Fruit fly (Drosophila melanogaster) whole organism, embryonic: ENCODE results near the gene Fer3.

Experiments used
- Adf1 ChIP-seq: fragments of 200-800 bp; sonication (Bioruptor generic); IDR thresholded peaks from 2 replicates; pipeline ENCODE4 v1.3.6; 2022; ENCODE audit warnings: missing biosample characterization, missing genetic modification characterization
- CG10209 ChIP-seq: fragments of 200-800 bp; sonication (Bioruptor generic); optimal IDR thresholded peaks from 3 replicates; lab custom pipeline; 2017; ENCODE audit warnings: missing biosample characterization, mild to moderate bottlenecking, missing genetic modification characterization, missing genetic modification reagents
- CG10267 ChIP-seq: fragments of 200-800 bp; sonication (Bioruptor generic); optimal IDR thresholded peaks from 2 replicates; lab custom pipeline; 2018; ENCODE audit warnings: missing biosample characterization, mild to moderate bottlenecking, missing genetic modification characterization, moderate library complexity
- CG12391 ChIP-seq: fragments of 200-800 bp; sonication (Bioruptor generic); optimal IDR thresholded peaks from 3 replicates; lab custom pipeline; 2018; ENCODE audit warnings: missing biosample characterization, mild to moderate bottlenecking, missing genetic modification characterization, moderate library complexity
- CG14050 ChIP-seq: fragments of 200-800 bp; sonication (Bioruptor generic); IDR thresholded peaks from 3 replicates; pipeline ENCODE4 v1.3.6; 2022; ENCODE audit warnings: missing biosample characterization, missing genetic modification characterization
- CG2116 ChIP-seq: fragments of 200-800 bp; sonication (Bioruptor generic); optimal IDR thresholded peaks from 3 replicates; lab custom pipeline; 2018; ENCODE audit warnings: missing biosample characterization, mild to moderate bottlenecking, missing genetic modification characterization
- CG2199 ChIP-seq: fragments of 200-800 bp; sonication (Bioruptor generic); IDR thresholded peaks from 3 replicates; pipeline ENCODE4 v1.3.6; 2022; ENCODE audit warnings: missing biosample characterization, missing genetic modification characterization
- CG2889 ChIP-seq: fragments of 200-800 bp; sonication (Bioruptor generic); IDR thresholded peaks from 3 replicates; pipeline ENCODE4 v1.3.6; 2022; ENCODE audit warnings: missing biosample characterization, missing genetic modification characterization
- CG30431 ChIP-seq: fragments of 200-800 bp; sonication (Bioruptor generic); optimal IDR thresholded peaks from 2 replicates; lab custom pipeline; 2017; ENCODE audit warnings: missing biosample characterization, missing genetic modification characterization
- CG33557 ChIP-seq: fragments of 200-800 bp; sonication (Bioruptor generic); optimal IDR thresholded peaks from 2 replicates; lab custom pipeline; 2019; ENCODE audit warnings: missing biosample characterization, mild to moderate bottlenecking, missing genetic modification characterization, moderate library complexity
- CG34422 ChIP-seq: fragments of 200-800 bp; sonication (Bioruptor generic); IDR thresholded peaks from 3 replicates; pipeline ENCODE4 v1.3.6; 2022; ENCODE audit warnings: missing biosample characterization, missing genetic modification characterization
- CG3995 ChIP-seq: fragments of 200-800 bp; sonication (Bioruptor generic); optimal IDR thresholded peaks from 3 replicates; lab custom pipeline; 2016; ENCODE audit warnings: missing biosample characterization, missing genetic modification characterization
- CG43689 ChIP-seq: fragments of 200-800 bp; sonication (Bioruptor generic); IDR thresholded peaks from 2 replicates; pipeline ENCODE4 v1.3.6; 2022; ENCODE audit warnings: missing biosample characterization, missing genetic modification characterization
- CG5245 ChIP-seq: fragments of 200-800 bp; sonication (Bioruptor generic); optimal IDR thresholded peaks from 3 replicates; lab custom pipeline; 2016; ENCODE audit warnings: missing biosample characterization, missing genetic modification characterization
- CG6683 ChIP-seq: fragments of 200-800 bp; sonication (Bioruptor generic); optimal IDR thresholded peaks from 2 replicates; lab custom pipeline; 2017; ENCODE audit warnings: missing biosample characterization, mild to moderate bottlenecking, missing genetic modification characterization, missing genetic modification reagents
- CG7372 ChIP-seq: fragments of 200-800 bp; sonication (Bioruptor generic); IDR thresholded peaks from 2 replicates; pipeline ENCODE4 v1.3.6; 2022; ENCODE audit warnings: missing biosample characterization, missing genetic modification characterization
- CG7839 ChIP-seq: fragments of 200-800 bp; sonication (Bioruptor generic); optimal IDR thresholded peaks from 3 replicates; lab custom pipeline; 2018; ENCODE audit warnings: missing biosample characterization, mild to moderate bottlenecking, missing genetic modification characterization, moderate library complexity
- CG8359 ChIP-seq: fragments of 200-800 bp; sonication (Bioruptor generic); optimal IDR thresholded peaks from 2 replicates; lab custom pipeline; 2017; ENCODE audit warnings: missing biosample characterization, mild to moderate bottlenecking, missing genetic modification characterization, borderline replicate concordance
- CG9797 ChIP-seq: fragments of 200-800 bp; sonication (Bioruptor generic); optimal IDR thresholded peaks from 3 replicates; lab custom pipeline; 2018; ENCODE audit warnings: missing biosample characterization, mild to moderate bottlenecking, missing genetic modification characterization
- D ChIP-seq, 2 experiments: fragments of 200-800 bp in 1 of 2; fragments of >200 bp in 1 of 2; sonication (Bioruptor generic) in 1 of 2; optimal IDR thresholded peaks; 2 replicates in 1 of 2; 3 replicates in 1 of 2; lab custom pipeline; 2017; ENCODE audit warnings: mild to moderate bottlenecking in 1 of 2, missing biosample characterization in 1 of 2, missing genetic modification characterization in 1 of 2, missing genetic modification reagents in 1 of 2
- D19A ChIP-seq: fragments of 200-800 bp; optimal IDR thresholded peaks from 3 replicates; lab custom pipeline; 2019; ENCODE audit warnings: missing biosample characterization, mild to moderate bottlenecking, missing genetic modification characterization, moderate library complexity
- Dbx ChIP-seq: fragments of 200-800 bp; sonication (Bioruptor generic); IDR thresholded peaks from 3 replicates; pipeline ENCODE4 v1.3.6; 2022; ENCODE audit warnings: missing biosample characterization, missing genetic modification characterization
- Dek ChIP-seq: fragments of 200-800 bp; sonication (Bioruptor generic); optimal IDR thresholded peaks from 3 replicates; lab custom pipeline; 2019; ENCODE audit warnings: missing biosample characterization, mild to moderate bottlenecking, missing genetic modification characterization, moderate library complexity
- E2f2 ChIP-seq: fragments of 200-800 bp; sonication (Bioruptor generic); IDR thresholded peaks from 2 replicates; pipeline ENCODE4 v1.3.6; 2022; ENCODE audit warnings: missing biosample characterization, missing genetic modification characterization
- H15 ChIP-seq: fragments of 200-800 bp; sonication (Bioruptor generic); IDR thresholded peaks from 3 replicates; pipeline ENCODE4 v1.3.6; 2022; ENCODE audit warnings: missing biosample characterization, missing genetic modification characterization
- Hmr ChIP-seq: fragments of 200-800 bp; sonication (Bioruptor generic); optimal IDR thresholded peaks from 3 replicates; lab custom pipeline; 2017; ENCODE audit warnings: mild to moderate bottlenecking, missing biosample characterization, missing genetic modification reagents, missing genetic modification characterization
- NK7.1 ChIP-seq: fragments of 200-800 bp; sonication (Bioruptor generic); optimal IDR thresholded peaks from 3 replicates; lab custom pipeline; 2016; ENCODE audit warnings: missing biosample characterization, missing genetic modification characterization
- NfI ChIP-seq: fragments of 200-800 bp; sonication (Bioruptor generic); optimal IDR thresholded peaks from 3 replicates; lab custom pipeline; 2018; ENCODE audit warnings: missing biosample characterization, mild to moderate bottlenecking, missing genetic modification characterization, moderate library complexity
- Pdp1 ChIP-seq, 2 experiments: fragments of 200-800 bp; sonication (Bioruptor generic); optimal IDR thresholded peaks; 3 replicates each; lab custom pipeline; 2016; ENCODE audit warnings: missing biosample characterization in 2 of 2, missing genetic modification characterization in 2 of 2, mild to moderate bottlenecking in 1 of 2, moderate library complexity in 1 of 2
- YL-1 ChIP-seq: fragments of 200-800 bp; sonication (Bioruptor generic); optimal IDR thresholded peaks from 3 replicates; lab custom pipeline; 2017; ENCODE audit warnings: missing biosample characterization, mild to moderate bottlenecking, missing genetic modification characterization
- corto ChIP-seq: fragments of 200-800 bp; sonication (Bioruptor generic); optimal IDR thresholded peaks from 2 replicates; lab custom pipeline; 2016; ENCODE audit warnings: missing biosample characterization, mild to moderate bottlenecking, missing genetic modification characterization, moderate library complexity
- da ChIP-seq: fragments of 200-800 bp; sonication (Bioruptor generic); optimal IDR thresholded peaks from 2 replicates; lab custom pipeline; 2016; ENCODE audit warnings: missing biosample characterization, missing genetic modification characterization
- dmrt11E ChIP-seq: fragments of 200-800 bp; sonication (Bioruptor generic); optimal IDR thresholded peaks from 3 replicates; lab custom pipeline; 2018; ENCODE audit warnings: missing biosample characterization, mild to moderate bottlenecking, missing genetic modification characterization, moderate library complexity
- gem ChIP-seq: fragments of 200-800 bp; sonication (Bioruptor generic); optimal IDR thresholded peaks from 2 replicates; lab custom pipeline; 2019; ENCODE audit warnings: missing biosample characterization, mild to moderate bottlenecking, missing genetic modification characterization, moderate library complexity
- insv ChIP-seq, 2 experiments: fragments of 200-800 bp; sonication (Bioruptor generic); optimal IDR thresholded peaks; 3 replicates each; lab custom pipeline; 2016 to 2018; ENCODE audit warnings: missing biosample characterization in 2 of 2, missing genetic modification characterization in 2 of 2
- inv ChIP-seq: fragments of 200-800 bp; sonication (Bioruptor generic); IDR thresholded peaks from 2 replicates; pipeline ENCODE4 v1.3.6; 2022; ENCODE audit warnings: missing biosample characterization, missing genetic modification characterization; ENCODE audit not compliant: partially characterized antibody
- lov ChIP-seq, 2 experiments: fragments of 200-800 bp in 1 of 2; fragments of >200 bp in 1 of 2; sonication (Bioruptor generic) in 1 of 2; IDR thresholded peaks in 1 of 2; optimal IDR thresholded peaks in 1 of 2; 2 replicates in 1 of 2; 3 replicates in 1 of 2; pipeline versions ENCODE4 v1.3.6 to Lab custom; 2017 to 2022; ENCODE audit warnings: missing biosample characterization in 1 of 2, missing genetic modification characterization in 1 of 2
- maf-S ChIP-seq: fragments of 200-800 bp; sonication (Bioruptor generic); optimal IDR thresholded peaks from 2 replicates; lab custom pipeline; 2016; ENCODE audit warnings: missing biosample characterization, missing genetic modification characterization
- nau ChIP-seq: fragments of 200-800 bp; sonication (Bioruptor generic); optimal IDR thresholded peaks from 3 replicates; lab custom pipeline; 2017; ENCODE audit warnings: missing biosample characterization, mild to moderate bottlenecking, missing genetic modification characterization, missing genetic modification reagents
- pb ChIP-seq: fragments of 200-800 bp; sonication (Bioruptor generic); optimal IDR thresholded peaks from 3 replicates; lab custom pipeline; 2016; ENCODE audit warnings: missing biosample characterization, missing genetic modification characterization
- repo ChIP-seq: fragments of 200-800 bp; sonication (Bioruptor generic); optimal IDR thresholded peaks from 2 replicates; lab custom pipeline; 2016; ENCODE audit warnings: missing biosample characterization, missing genetic modification characterization
- sd ChIP-seq: fragments of 200-800 bp; sonication (Bioruptor generic); optimal IDR thresholded peaks from 3 replicates; lab custom pipeline; 2018; ENCODE audit warnings: missing biosample characterization, mild to moderate bottlenecking, missing genetic modification characterization, moderate library complexity
- sob ChIP-seq: fragments of 200-800 bp; sonication (Bioruptor generic); IDR thresholded peaks from 2 replicates; pipeline ENCODE4 v1.3.6; 2022; ENCODE audit warnings: missing biosample characterization, missing genetic modification characterization
- unpg ChIP-seq: fragments of 200-800 bp; sonication (Bioruptor generic); optimal IDR thresholded peaks from 3 replicates; lab custom pipeline; 2018; ENCODE audit warnings: missing biosample characterization, mild to moderate bottlenecking, missing genetic modification characterization, moderate library complexity
- vfl ChIP-seq: fragments of 200-800 bp; sonication (Bioruptor generic); optimal IDR thresholded peaks from 2 replicates; lab custom pipeline; 2016; ENCODE audit warnings: missing biosample characterization, missing genetic modification characterization
- wor ChIP-seq: fragments of 200-800 bp; sonication (Bioruptor generic); IDR thresholded peaks from 2 replicates; pipeline ENCODE4 v1.3.6; 2022; ENCODE audit warnings: missing biosample characterization, missing genetic modification characterization

The Fer3 gene

dm6 chr3R:11650105-11651039 is 43.7 kb downstream of the Fer3 start, which contains the start of the genes Csk and Elp1 (continued):
- no peak for TF ChIP-seq NK7.1 (GFP tag; lab: Kevin White, UChicago)
- peak; percentile 58 for TF ChIP-seq dmrt11E
- peak; percentile 67; the same call in 1 of the 3 replicates for TF ChIP-seq Dbx (GFP tag; lab: Robert Waterston, UW)
- no peak for TF ChIP-seq H15 (GFP tag; lab: Robert Waterston, UW)
- TF ChIP-seq CG2889 (GFP tag; lab: Robert Waterston, UW): no peak
- no peak for TF ChIP-seq D (optimal IDR thresholded peaks at IDR 0.05; lab: Kevin White, UChicago)
- no peak for TF ChIP-seq D (GFP tag; optimal IDR thresholded peaks at IDR 0.05; lab: Kevin White, UChicago)
- TF ChIP-seq CG10267: peak; percentile 98
- TF ChIP-seq Dek (tag; lab: Kevin White, UChicago): peak; percentile 73
- peak; percentile 26 for TF ChIP-seq CG30431
- peak; percentile 37; the same call in 1 of the 3 replicates for TF ChIP-seq CG34422 (GFP tag; lab: Robert Waterston, UW)
- TF ChIP-seq maf-S (GFP tag; lab: Kevin White, UChicago): no peak
- peak; percentile 52 for TF ChIP-seq CG10209
- TF ChIP-seq CG6683 (GFP tag; lab: Kevin White, UChicago): no peak
- TF ChIP-seq repo (GFP tag; lab: Kevin White, UChicago): no peak
- no peak for TF ChIP-seq nau (GFP tag; lab: Kevin White, UChicago)
- peak; percentile 72 for TF ChIP-seq CG12391 (tag; lab: Kevin White, UChicago)
- TF ChIP-seq E2f2 (GFP tag; lab: Robert Waterston, UW): peak; percentile 40
- no peak for TF ChIP-seq CG8359 (GFP tag; lab: Kevin White, UChicago)
- no peak for TF ChIP-seq da (GFP tag; lab: Kevin White, UChicago)
- TF ChIP-seq Adf1 (GFP tag; lab: Robert Waterston, UW): peak; percentile 74
- peak; percentile 74 for TF ChIP-seq YL-1 (GFP tag; lab: Kevin White, UChicago)
- TF ChIP-seq NfI (GFP tag; lab: Kevin White, UChicago): peak; percentile 57
- TF ChIP-seq CG5245 (GFP tag; lab: Kevin White, UChicago): peak; percentile 12
- peak; percentile 39 to 52 for TF ChIP-seq Pdp1 (GFP tag; optimal IDR thresholded peaks at IDR 0.05; lab: Kevin White, UChicago)
- peak; percentile 64 for TF ChIP-seq CG7839 (tag; lab: Kevin White, UChicago)
- peak; percentile 37; the same call in 1 of the 2 replicates for TF ChIP-seq inv
- peak; percentile 71 for TF ChIP-seq CG2116 (GFP tag; lab: Kevin White, UChicago)
- TF ChIP-seq CG7372 (GFP tag; lab: Robert Waterston, UW): 0 out of 2 replicates have a peak, but pooled peaks have one; percentile 39
- peak; percentile 47; the same call in 1 of the 2 replicates for TF ChIP-seq sob
- TF ChIP-seq CG33557 (GFP tag; lab: Kevin White, UChicago): peak; percentile 40
- no peak for TF ChIP-seq wor (GFP tag; lab: Robert Waterston, UW)
- TF ChIP-seq D19A (tag; lab: Kevin White, UChicago): no peak
- TF ChIP-seq Hmr (GFP tag; lab: Kevin White, UChicago): peak; percentile 77
- TF ChIP-seq CG2199: no peak
- peak; percentile 50 for TF ChIP-seq unpg (GFP tag; lab: Kevin White, UChicago)
- peak; percentile 91 for TF ChIP-seq sd
- peak; percentile 96 for TF ChIP-seq CG9797
- no peak for TF ChIP-seq CG14050 (GFP tag; lab: Robert Waterston, UW)
- no peak for TF ChIP-seq corto (GFP tag; lab: Kevin White, UChicago)
- TF ChIP-seq insv (GFP tag; optimal IDR thresholded peaks at IDR 0.05; lab: Kevin White, UChicago): peak in 1 of 2 experiments; percentile 59
- no peak for TF ChIP-seq CG43689
- TF ChIP-seq pb (GFP tag; lab: Kevin White, UChicago): no peak
- TF ChIP-seq lov (optimal IDR thresholded peaks at IDR 0.05; lab: Kevin White, UChicago): no peak
- no peak for TF ChIP-seq lov (GFP tag; IDR thresholded peaks at IDR 0.05; lab: Robert Waterston, UW)
- no peak for TF ChIP-seq vfl (GFP tag; lab: Kevin White, UChicago)
- TF ChIP-seq gem (tag; lab: Kevin White, UChicago): peak; percentile 74
- peak; percentile 56 for TF ChIP-seq CG3995 (GFP tag; lab: Kevin White, UChicago)
